Worm (Caenorhabditis elegans): ENCODE measurements around the gene Y94H6A.10.

Y94H6A.10 gene

ce11 chrIV:2663953-2664900 is 46.2 kb downstream of the Y94H6A.10 start, which contains the start of gene Y69A2AR.31:
TSS of gene Y69A2AR.31 (minus strand) at chrIV:2664003.
- TF ChIP-seq sea-2 (GFP tag; IDR thresholded peaks at IDR 0.05), result no peak
- TF ChIP-seq attf-3 (GFP tag; conservative IDR thresholded peaks at IDR 0.05), result 0 out of 2 replicates have a peak, but pooled peaks have one; percentile 26
- no peak for TF ChIP-seq nhr-120 (GFP tag; IDR thresholded peaks at IDR 0.05)
- TF ChIP-seq die-1 (tag; optimal IDR thresholded peaks at IDR 0.05), result peak; percentile 78
- TF ChIP-seq ztf-28 (GFP tag; IDR thresholded peaks at IDR 0.05), result no peak
- TF ChIP-seq Y67H2A.10 (GFP tag; conservative IDR thresholded peaks at IDR 0.05), result no peak
- TF ChIP-seq lin-54 (GFP tag; optimal IDR thresholded peaks at IDR 0.05), result peak; percentile 30
- TF ChIP-seq cebp-1 (GFP tag; IDR thresholded peaks at IDR 0.05), result no peak
- TF ChIP-seq cebp-1 (tag; optimal IDR thresholded peaks at IDR 0.05), result peak; percentile 4
- peak; percentile 53 for TF ChIP-seq T26A5.8 (tag; optimal IDR thresholded peaks at IDR 0.05)
- TF ChIP-seq him-1 (tag; optimal IDR thresholded peaks at IDR 0.05), result peak; percentile 35
- peak; percentile 64 for TF ChIP-seq ztf-18 (tag; optimal IDR thresholded peaks at IDR 0.05)
- peak; percentile 24 for TF ChIP-seq ceh-79 (tag; optimal IDR thresholded peaks at IDR 0.05)
- TF ChIP-seq repo-1 (tag; optimal IDR thresholded peaks at IDR 0.05), result no peak
- TF ChIP-seq fkh-3 (tag; optimal IDR thresholded peaks at IDR 0.05), result no peak
- TF ChIP-seq tlf-1 (GFP tag; optimal IDR thresholded peaks at IDR 0.05), result no peak
- peak; percentile 4 for TF ChIP-seq lsl-1 (GFP tag; optimal IDR thresholded peaks at IDR 0.05)
- TF ChIP-seq attf-5 (GFP tag; optimal IDR thresholded peaks at IDR 0.05), result peak; percentile 48
- peak; percentile 28 for TF ChIP-seq hrde-1 (tag; optimal IDR thresholded peaks at IDR 0.05; ENCODE audit: borderline replicate concordance)
- TF ChIP-seq ZK185.1 (tag; optimal IDR thresholded peaks at IDR 0.05; ENCODE audit: poor library complexity, severe bottlenecking), result peak; percentile 31
- peak; percentile 39 for TF ChIP-seq chd-7 (tag; optimal IDR thresholded peaks at IDR 0.05)
- peak; percentile 56; the same call in 1 of the 2 replicates for TF ChIP-seq D2030.7 (GFP tag; IDR thresholded peaks at IDR 0.05)
- TF ChIP-seq dpl-1 (GFP tag; optimal IDR thresholded peaks at IDR 0.05), result no peak
- peak; percentile 44 for TF ChIP-seq F23B12.7 (tag; optimal IDR thresholded peaks at IDR 0.05; ENCODE audit: insufficient read depth)
- TF ChIP-seq B0261.1 (tag; optimal IDR thresholded peaks at IDR 0.05), result peak; percentile 71
- TF ChIP-seq snpc-1.3 (tag; optimal IDR thresholded peaks at IDR 0.05; ENCODE audit: insufficient read depth), result peak; percentile 87
- TF ChIP-seq ama-1 (optimal IDR thresholded peaks at IDR 0.05), result no peak
- TF ChIP-seq ama-1 (GFP tag; optimal IDR thresholded peaks at IDR 0.05), result peak; percentile 52 to 77
- TF ChIP-seq snpc-4 (GFP tag; optimal IDR thresholded peaks at IDR 0.05), result peak; percentile 49
- peak in 1 of 4 experiments; percentile 27 for TF ChIP-seq snpc-4 (tag; optimal IDR thresholded peaks at IDR 0.05)
- TF ChIP-seq unc-62 (GFP tag; optimal IDR thresholded peaks at IDR 0.05), result no peak
- TF ChIP-seq snpc-3.4 (tag; optimal IDR thresholded peaks at IDR 0.05), result peak; percentile 63
- peak; percentile 88 for TF ChIP-seq rpc-1 (optimal IDR thresholded peaks at IDR 0.05)
- TF ChIP-seq rpc-1 (tag; optimal IDR thresholded peaks at IDR 0.05), result peak; percentile 94
- peak; percentile 44 for TF ChIP-seq mxl-1 (tag; optimal IDR thresholded peaks at IDR 0.05)
- peak; percentile 74 for TF ChIP-seq nhr-90 (tag; optimal IDR thresholded peaks at IDR 0.05)
- TF ChIP-seq madf-3 (GFP tag; IDR thresholded peaks at IDR 0.05), result 0 out of 2 replicates have a peak, but pooled peaks have one; percentile 51
- TF ChIP-seq ztf-6 (GFP tag; IDR thresholded peaks at IDR 0.05), result no peak
- TF ChIP-seq ztf-25 (GFP tag; IDR thresholded peaks at IDR 0.05), result peak; percentile 82
- peak in 1 of 2 experiments; percentile 42 for TF ChIP-seq let-607 (tag; optimal IDR thresholded peaks at IDR 0.05)
- no peak for TF ChIP-seq sptf-2 (GFP tag; optimal IDR thresholded peaks at IDR 0.05)
- peak; percentile 66 for TF ChIP-seq athp-1 (tag; optimal IDR thresholded peaks at IDR 0.05)
- TF ChIP-seq rec-8 (tag; optimal IDR thresholded peaks at IDR 0.05), result peak; percentile 23 to 54
- 0 out of 2 replicates have a peak, but pooled peaks have one; percentile 34 for TF ChIP-seq egl-44 (GFP tag; IDR thresholded peaks at IDR 0.05)
- no peak for TF ChIP-seq bed-1 (GFP tag; IDR thresholded peaks at IDR 0.05)
- 0 out of 2 replicates have a peak, but pooled peaks have one; percentile 23 for TF ChIP-seq dox-1 (GFP tag; IDR thresholded peaks at IDR 0.05)

Measured in whole organism, young adult.